Worm (Caenorhabditis elegans) whole organism, L4 larva: ENCODE results near the gene ZK1128.3.

Experiments
- F10B5.3 ChIP-seq: sonication (generic microtip); optimal IDR thresholded peaks from 2 replicates; lab custom pipeline; 2016; ENCODE audit warnings: mild to moderate bottlenecking, missing genetic modification characterization, missing compliant biosample characterization
- F37D6.2 ChIP-seq: sonication (generic microtip); optimal IDR thresholded peaks from 2 replicates; lab custom pipeline; 2016; ENCODE audit warnings: mild to moderate bottlenecking, missing genetic modification characterization, missing compliant biosample characterization
- F49E8.2 ChIP-seq: sonication (generic microtip); optimal IDR thresholded peaks from 2 replicates; lab custom pipeline; 2016; ENCODE audit warnings: missing compliant biosample characterization, mild to moderate bottlenecking, missing genetic modification characterization, borderline replicate concordance
- Y75B8A.6 ChIP-seq: fragments of 200-800 bp; sonication (Bioruptor generic); IDR thresholded peaks from 2 replicates; pipeline ENCODE4 v1.3.6; 2022; ENCODE audit warnings: missing genetic modification reagents, missing genetic modification characterization, missing compliant biosample characterization
- aha-1 ChIP-seq: fragments of 150-350 bp; peaks from one replicate; lab custom pipeline; 2014; ENCODE audit warnings: missing biosample characterization, missing genetic modification characterization
- aly-2 ChIP-seq: sonication (generic microtip); optimal IDR thresholded peaks from 2 replicates; lab custom pipeline; 2018; ENCODE audit warnings: missing biosample characterization, missing genetic modification characterization
- ceh-82 ChIP-seq: sonication (generic microtip); optimal IDR thresholded peaks from 2 replicates; lab custom pipeline; 2017; ENCODE audit warnings: missing biosample characterization, missing genetic modification characterization
- ces-1 ChIP-seq: fragments of 150-350 bp; sonication (generic microtip); optimal IDR thresholded peaks from 4 replicates; lab custom pipeline; 2014; ENCODE audit warnings: missing biosample characterization, missing genetic modification reagents, missing genetic modification characterization
- ctbp-1 ChIP-seq: fragments of 200-800 bp; sonication (Bioruptor generic); IDR thresholded peaks from 2 replicates; pipeline ENCODE4 v1.3.6; 2022; ENCODE audit warnings: missing genetic modification reagents, missing genetic modification characterization, missing compliant biosample characterization
- daf-12 ChIP-seq: fragments of 150-350 bp; optimal IDR thresholded peaks from 2 replicates; lab custom pipeline; 2014; ENCODE audit warnings: missing biosample characterization, missing genetic modification reagents, missing genetic modification characterization
- daf-16 ChIP-seq, 3 experiments: sonication (generic microtip); optimal IDR thresholded peaks; 2 replicates each; lab custom pipeline; 2016 to 2017; ENCODE audit warnings: missing genetic modification characterization in 3 of 3, missing genetic modification reagents in 3 of 3, mild to moderate bottlenecking in 2 of 3, missing compliant biosample characterization in 2 of 3, missing biosample characterization in 1 of 3, moderate library complexity in 1 of 3
- dmd-6 ChIP-seq: fragments of 200-800 bp; sonication (Bioruptor generic); IDR thresholded peaks from 2 replicates; pipeline ENCODE4 v1.3.6; 2022; ENCODE audit warnings: missing genetic modification reagents, missing genetic modification characterization, missing compliant biosample characterization
- dmd-8 ChIP-seq: fragments of 200-800 bp; sonication (Bioruptor generic); IDR thresholded peaks from 2 replicates; pipeline ENCODE4 v1.3.6; 2022; ENCODE audit warnings: missing genetic modification characterization, missing compliant biosample characterization
- egl-43 ChIP-seq: fragments of 200-800 bp; sonication (Bioruptor generic); IDR thresholded peaks from 2 replicates; pipeline ENCODE4 v1.3.6; 2022; ENCODE audit warnings: missing genetic modification reagents, missing genetic modification characterization, missing compliant biosample characterization
- fkh-10 ChIP-seq: fragments of 150-350 bp; optimal IDR thresholded peaks from 2 replicates; lab custom pipeline; 2014; ENCODE audit warnings: missing biosample characterization, missing genetic modification reagents, missing genetic modification characterization
- hlh-11 ChIP-seq: fragments of 200-800 bp; sonication (Bioruptor generic); optimal IDR thresholded peaks from 2 replicates; lab custom pipeline; 2018; ENCODE audit warnings: mild to moderate bottlenecking, missing genetic modification characterization, missing compliant biosample characterization
- hlh-30 ChIP-seq: sonication (generic microtip); optimal IDR thresholded peaks from 2 replicates; lab custom pipeline; 2017; ENCODE audit warnings: antibody characterized with exemption, mild to moderate bottlenecking, missing genetic modification characterization, missing compliant biosample characterization; ENCODE audit not compliant: insufficient read depth
- lim-7 ChIP-seq: fragments of 200-800 bp; sonication (Bioruptor generic); IDR thresholded peaks from 2 replicates; pipeline ENCODE4 v1.3.6; 2022; ENCODE audit warnings: missing genetic modification characterization, missing compliant biosample characterization
- lin-38 ChIP-seq: fragments of 200-800 bp; sonication (Bioruptor generic); IDR thresholded peaks from 2 replicates; pipeline ENCODE4 v1.3.6; 2022; ENCODE audit warnings: missing genetic modification reagents, missing genetic modification characterization, missing compliant biosample characterization
- lin-39 ChIP-seq: fragments of 150-350 bp; optimal IDR thresholded peaks from 2 replicates; lab custom pipeline; 2014; ENCODE audit warnings: missing biosample characterization, missing genetic modification reagents, missing genetic modification characterization
- lsy-2 ChIP-seq, 2 experiments: fragments of 150-350 bp in 1 of 2; sonication (generic microtip) in 1 of 2; optimal IDR thresholded peaks; 2 replicates each; lab custom pipeline; 2014 to 2017; ENCODE audit warnings: missing biosample characterization in 2 of 2, missing genetic modification characterization in 2 of 2
- madf-9 ChIP-seq: fragments of 200-800 bp; sonication (Bioruptor generic); conservative IDR thresholded peaks from 2 replicates; pipeline ENCODE4 v1.3.6; 2022; ENCODE audit warnings: missing genetic modification reagents, missing genetic modification characterization, missing compliant biosample characterization
- mdl-1 ChIP-seq, 2 experiments: fragments of 150-350 bp in 1 of 2; sonication (generic microtip) in 1 of 2; optimal IDR thresholded peaks; 2 replicates each; lab custom pipeline; 2014 to 2017; ENCODE audit warnings: missing biosample characterization in 2 of 2, missing genetic modification characterization in 2 of 2
- mdt-29 ChIP-seq: fragments of 200-800 bp; sonication (Bioruptor generic); IDR thresholded peaks from 2 replicates; pipeline ENCODE4 v1.3.6; 2022; ENCODE audit warnings: missing genetic modification reagents, missing genetic modification characterization, missing compliant biosample characterization
- mep-1 ChIP-seq: fragments of 150-350 bp; sonication (generic microtip); optimal IDR thresholded peaks from 3 replicates; lab custom pipeline; 2014; ENCODE audit warnings: missing biosample characterization, missing genetic modification characterization
- mxl-3 ChIP-seq: fragments of 200-800 bp; sonication (Bioruptor generic); optimal IDR thresholded peaks from 2 replicates; lab custom pipeline; 2018; ENCODE audit warnings: mild to moderate bottlenecking, missing genetic modification characterization, missing compliant biosample characterization
- nhr-237 ChIP-seq: sonication (generic microtip); optimal IDR thresholded peaks from 2 replicates; lab custom pipeline; 2017; ENCODE audit warnings: missing biosample characterization, missing genetic modification characterization
- nhr-25 ChIP-seq: sonication (generic microtip); optimal IDR thresholded peaks from 2 replicates; lab custom pipeline; 2017; ENCODE audit warnings: missing genetic modification characterization, mild to moderate bottlenecking, missing compliant biosample characterization, antibody characterized with exemption, moderate library complexity, borderline replicate concordance; ENCODE audit not compliant: insufficient read depth
- nhr-28 ChIP-seq: fragments of 150-350 bp; optimal IDR thresholded peaks from 2 replicates; lab custom pipeline; 2014; ENCODE audit warnings: missing biosample characterization, missing genetic modification characterization
- nhr-48 ChIP-seq: sonication (generic microtip); optimal IDR thresholded peaks from 2 replicates; lab custom pipeline; 2016; ENCODE audit warnings: mild to moderate bottlenecking, missing genetic modification characterization, missing compliant biosample characterization
- nhr-6 ChIP-seq: fragments of 150-350 bp; optimal IDR thresholded peaks from 2 replicates; lab custom pipeline; 2014; ENCODE audit warnings: missing biosample characterization, missing genetic modification characterization
- nhr-77 ChIP-seq: fragments of 150-350 bp; optimal IDR thresholded peaks from 2 replicates; lab custom pipeline; 2014; ENCODE audit warnings: missing biosample characterization, missing genetic modification characterization
- pha-4 ChIP-seq, 2 experiments: fragments of 150-350 bp in 1 of 2; fragments of 200-800 bp in 1 of 2; sonication (Bioruptor generic) in 1 of 2; IDR thresholded peaks in 1 of 2; optimal IDR thresholded peaks in 1 of 2; 2 replicates each; pipeline versions ENCODE4 v1.3.6 to Lab custom; 2014 to 2022; ENCODE audit warnings: missing genetic modification characterization in 2 of 2, missing genetic modification reagents in 2 of 2, missing biosample characterization in 1 of 2, missing compliant biosample characterization in 1 of 2
- php-3 ChIP-seq: fragments of 200-800 bp; sonication (Bioruptor generic); IDR thresholded peaks from 2 replicates; pipeline ENCODE4 v1.3.6; 2022; ENCODE audit warnings: missing genetic modification reagents, missing genetic modification characterization, missing compliant biosample characterization
- rbr-2 ChIP-seq: sonication (generic microtip); optimal IDR thresholded peaks from 2 replicates; lab custom pipeline; 2016; ENCODE audit warnings: missing genotype, missing genetic modification characterization, missing compliant biosample characterization
- sdz-12 ChIP-seq: fragments of 200-800 bp; sonication (Bioruptor generic); optimal IDR thresholded peaks from 2 replicates; lab custom pipeline; 2018; ENCODE audit warnings: mild to moderate bottlenecking, missing genetic modification characterization, missing compliant biosample characterization
- set-16 ChIP-seq: fragments of 200-800 bp; sonication (Bioruptor generic); IDR thresholded peaks from 2 replicates; pipeline ENCODE4 v1.3.6; 2022; ENCODE audit warnings: missing genetic modification reagents, missing genetic modification characterization, missing compliant biosample characterization
- skn-1 ChIP-seq: fragments of 150-350 bp; optimal IDR thresholded peaks from 2 replicates; lab custom pipeline; 2014; ENCODE audit warnings: missing biosample characterization, missing genetic modification characterization
- tra-1 ChIP-seq: fragments of 200-800 bp; sonication (Bioruptor generic); IDR thresholded peaks from 2 replicates; pipeline ENCODE4 v1.3.6; 2022; ENCODE audit warnings: missing genetic modification reagents, missing genetic modification characterization, missing compliant biosample characterization
- unc-130 ChIP-seq: sonication (generic microtip); optimal IDR thresholded peaks from 2 replicates; lab custom pipeline; 2016; ENCODE audit warnings: missing genetic modification reagents, missing genetic modification characterization, missing compliant biosample characterization
- unc-62 ChIP-seq, 3 experiments: fragments of 150-350 bp in 1 of 3; sonication (generic microtip); optimal IDR thresholded peaks in 2 of 3; peaks in 1 of 3; 1 replicate in 1 of 3; 2 replicates in 2 of 3; lab custom pipeline; 2014 to 2017; ENCODE audit warnings: missing biosample characterization in 3 of 3, missing genetic modification characterization in 3 of 3, missing genetic modification reagents in 3 of 3, missing genotype in 1 of 3
- zag-1 ChIP-seq: fragments of 150-350 bp; optimal IDR thresholded peaks from 2 replicates; lab custom pipeline; 2014; ENCODE audit warnings: missing biosample characterization, missing genetic modification characterization

Gene ZK1128.3

ce11 chrIII:10118818-10119217 lies at the start of gene ZK1128.3:
Gene ZK1128.3 (minus strand): TSS chrIII:10118918.
- TF ChIP-seq egl-43 = no peak
- TF ChIP-seq ceh-82 = no peak
- TF ChIP-seq ctbp-1 (GFP tag; lab: Robert Waterston, UW) = no peak
- TF ChIP-seq php-3 (GFP tag; lab: Robert Waterston, UW) = no peak
- TF ChIP-seq nhr-25 = no peak
- no peak for TF ChIP-seq set-16
- no peak for TF ChIP-seq madf-9 (GFP tag; lab: Robert Waterston, UW)
- TF ChIP-seq sdz-12 (GFP tag; lab: Kevin White, UChicago) = no peak
- TF ChIP-seq mep-1 (tag; lab: Kevin White, UChicago) = no peak
- no peak for TF ChIP-seq nhr-6 (tag; lab: Kevin White, UChicago)
- no peak for TF ChIP-seq lin-38 (GFP tag; lab: Robert Waterston, UW)

- TF ChIP-seq aly-2 (tag; lab: Kevin White, UChicago) (no peak), nhr-77 (no peak), unc-62 (GFP tag; optimal IDR thresholded peaks at IDR 0.05 in 1 of 2; lab: Kevin White, UChicago) (peak in 1 of 2 experiments; percentile 38), unc-62 (tag; optimal IDR thresholded peaks at IDR 0.05; lab: Kevin White, UChicago) (no peak), dmd-6 (GFP tag; lab: Robert Waterston, UW) (no peak), dmd-8 (no peak)
Observed at ce11 chrIII:10160385-10160784, 41.7 kb upstream of the ZK1128.3 start, which contains the start of the genes K08E5.5 and mua-3. Gene K08E5.5 (minus strand): TSS chrIII:10160485. Gene mua-3 (plus strand): TSS chrIII:10160697.

- TF ChIP-seq unc-62 (GFP tag; optimal IDR thresholded peaks at IDR 0.05 in 1 of 2; lab: Kevin White, UChicago) = peak in 1 of 2 experiments; percentile 83
- TF ChIP-seq unc-62 (tag; optimal IDR thresholded peaks at IDR 0.05; lab: Kevin White, UChicago) = no peak
- TF ChIP-seq aha-1 = peak; percentile 90
- no peak for TF ChIP-seq lin-39 (tag; lab: Kevin White, UChicago)
Observed at ce11 chrIII:10156269-10156668, 37.6 kb upstream of the ZK1128.3 start.

- TF ChIP-seq zag-1 (tag; lab: Kevin White, UChicago) (no peak), lim-7 (GFP tag; lab: Robert Waterston, UW) (no peak), pha-4 (GFP tag; IDR thresholded peaks at IDR 0.05; lab: Robert Waterston, UW) (no peak), pha-4 (tag; optimal IDR thresholded peaks at IDR 0.05; lab: Kevin White, UChicago) (peak; percentile 2), F37D6.2 (no peak), Y75B8A.6 (GFP tag; lab: Robert Waterston, UW) (no peak), skn-1 (tag; lab: Kevin White, UChicago) (no peak), daf-16 (GFP tag; optimal IDR thresholded peaks at IDR 0.05; lab: Kevin White, UChicago) (peak in 1 of 2 experiments; percentile 21), daf-16 (tag; optimal IDR thresholded peaks at IDR 0.05; lab: Kevin White, UChicago) (no peak), unc-130 (no peak), nhr-237 (no peak), mxl-3 (GFP tag; lab: Kevin White, UChicago) (no peak), nhr-28 (tag; lab: Kevin White, UChicago) (no peak), daf-12 (tag; lab: Kevin White, UChicago) (no peak), lsy-2 (tag; optimal IDR thresholded peaks at IDR 0.05; lab: Kevin White, UChicago) (peak in 1 of 2 experiments; percentile 0), hlh-30 (tag; lab: Kevin White, UChicago) (no peak), F10B5.3 (tag; lab: Kevin White, UChicago) (no peak)
Observed at ce11 chrIII:10154993-10155392, 36.3 kb upstream of the ZK1128.3 start.

ce11 chrIII:10153003-10153402 lies 34.3 kb upstream of the ZK1128.3 start:
- 0 out of 2 replicates have a peak, but pooled peaks have one; percentile 46 for TF ChIP-seq mdt-29
- TF ChIP-seq lin-39 (tag; lab: Kevin White, UChicago) = no peak
- peak; percentile 54 for TF ChIP-seq mep-1 (tag; lab: Kevin White, UChicago)
- TF ChIP-seq mdl-1 (tag; optimal IDR thresholded peaks at IDR 0.05; lab: Kevin White, UChicago) = peak in 1 of 2 experiments; percentile 46
- TF ChIP-seq lsy-2 (tag; optimal IDR thresholded peaks at IDR 0.05; lab: Kevin White, UChicago) = peak; percentile 24 to 73
- TF ChIP-seq F37D6.2 = peak; percentile 22
- 0 out of 2 replicates have a peak, but pooled peaks have one; percentile 28 for TF ChIP-seq tra-1
- TF ChIP-seq F49E8.2 (tag; lab: Kevin White, UChicago) = no peak
- TF ChIP-seq hlh-11 = peak; percentile 15
- TF ChIP-seq fkh-10 (GFP tag; lab: Kevin White, UChicago) = peak; percentile 56
- peak; percentile 61 for TF ChIP-seq aha-1
- peak; percentile 8 for TF ChIP-seq nhr-48 (tag; lab: Kevin White, UChicago)
- TF ChIP-seq rbr-2 (tag; lab: Kevin White, UChicago) = peak; percentile 64
- 0 out of 2 replicates have a peak, but pooled peaks have one; percentile 26 for TF ChIP-seq pha-4 (GFP tag; IDR thresholded peaks at IDR 0.05; lab: Robert Waterston, UW)
- no peak for TF ChIP-seq pha-4 (tag; optimal IDR thresholded peaks at IDR 0.05; lab: Kevin White, UChicago)
- peak; percentile 24 for TF ChIP-seq ces-1 (GFP tag; lab: Kevin White, UChicago)
